Fruit fly (Drosophila melanogaster) whole organism, prepupa: ENCODE data around the gene Mer.

Experiments used
- CG10631 ChIP-seq: fragments of 200-800 bp; sonication (Bioruptor generic); optimal IDR thresholded peaks from 2 replicates; lab custom pipeline; 2016; ENCODE audit warnings: missing biosample characterization, missing genetic modification characterization
- CG10669 ChIP-seq: fragments of 200-800 bp; sonication (Bioruptor generic); optimal IDR thresholded peaks from 3 replicates; lab custom pipeline; 2018; ENCODE audit warnings: missing biosample characterization, mild to moderate bottlenecking, missing genetic modification characterization, moderate library complexity
- CG11294 ChIP-seq: fragments of 200-800 bp; sonication (Bioruptor generic); IDR thresholded peaks from 2 replicates; pipeline ENCODE4 v1.3.6; 2022; ENCODE audit warnings: missing biosample characterization, missing genetic modification characterization
- CG11762 ChIP-seq: fragments of 200-800 bp; sonication (Bioruptor generic); optimal IDR thresholded peaks from 3 replicates; lab custom pipeline; 2016; ENCODE audit warnings: missing biosample characterization, missing genetic modification characterization; ENCODE audit not compliant: insufficient read depth
- CG11902 ChIP-seq: fragments of 200-800 bp; sonication (Bioruptor generic); optimal IDR thresholded peaks from 3 replicates; lab custom pipeline; 2016; ENCODE audit warnings: missing biosample characterization, missing genetic modification characterization
- CG1621 ChIP-seq: fragments of 200-800 bp; sonication (Bioruptor generic); optimal IDR thresholded peaks from 3 replicates; lab custom pipeline; 2018; ENCODE audit warnings: missing biosample characterization, mild to moderate bottlenecking, missing genetic modification characterization
- CG4318 ChIP-seq: fragments of 200-800 bp; sonication (Bioruptor generic); optimal IDR thresholded peaks from 3 replicates; lab custom pipeline; 2017; ENCODE audit warnings: missing biosample characterization, mild to moderate bottlenecking, missing genetic modification characterization
- CG6163 ChIP-seq: fragments of 200-800 bp; sonication (Bioruptor generic); IDR thresholded peaks from 3 replicates; pipeline ENCODE4 v1.3.6; 2022; ENCODE audit warnings: missing biosample characterization, missing genetic modification characterization
- CG6276 ChIP-seq: fragments of 200-800 bp; sonication (Bioruptor generic); optimal IDR thresholded peaks from 2 replicates; lab custom pipeline; 2017; ENCODE audit warnings: missing biosample characterization, mild to moderate bottlenecking, missing genetic modification characterization
- CG6792 ChIP-seq: fragments of 200-800 bp; sonication (Bioruptor generic); optimal IDR thresholded peaks from 3 replicates; lab custom pipeline; 2016; ENCODE audit warnings: missing biosample characterization, missing genetic modification characterization
- CG6808 ChIP-seq: fragments of 200-800 bp; sonication (Bioruptor generic); optimal IDR thresholded peaks from 3 replicates; lab custom pipeline; 2017; ENCODE audit warnings: missing biosample characterization, missing genetic modification characterization, mild to moderate bottlenecking, moderate library complexity, missing genetic modification reagents
- CG7368 ChIP-seq: fragments of 200-800 bp; sonication (Bioruptor generic); optimal IDR thresholded peaks from 3 replicates; lab custom pipeline; 2016; ENCODE audit warnings: missing biosample characterization, missing genetic modification characterization
- CG8119 ChIP-seq: fragments of 200-800 bp; sonication (Bioruptor generic); IDR thresholded peaks from 3 replicates; pipeline ENCODE4 v1.3.6; 2022; ENCODE audit warnings: missing biosample characterization, missing genetic modification characterization
- CG8632 ChIP-seq: fragments of 200-800 bp; sonication (Bioruptor generic); optimal IDR thresholded peaks from 3 replicates; lab custom pipeline; 2016; ENCODE audit warnings: missing biosample characterization, missing genetic modification characterization
- Eip75B ChIP-seq: fragments of 200-800 bp; sonication (Bioruptor generic); optimal IDR thresholded peaks from 3 replicates; lab custom pipeline; 2016; ENCODE audit warnings: missing biosample characterization, missing genetic modification characterization
- Eip78C ChIP-seq: fragments of 200-800 bp; sonication (Bioruptor generic); peaks from one replicate; lab custom pipeline; 2016; ENCODE audit warnings: missing biosample characterization, missing genetic modification characterization
- Eip93F ChIP-seq: fragments of 200-800 bp; sonication (Bioruptor generic); optimal IDR thresholded peaks from 2 replicates; lab custom pipeline; 2016; ENCODE audit warnings: missing biosample characterization, mild to moderate bottlenecking, missing genetic modification characterization
- Ets96B ChIP-seq: fragments of 200-800 bp; optimal IDR thresholded peaks from 2 replicates; lab custom pipeline; 2019; ENCODE audit warnings: missing biosample characterization, mild to moderate bottlenecking, missing genetic modification characterization, moderate library complexity
- Hr39 ChIP-seq: fragments of 200-800 bp; sonication (Bioruptor generic); optimal IDR thresholded peaks from 2 replicates; lab custom pipeline; 2016; ENCODE audit warnings: missing biosample characterization, missing genetic modification characterization
- Hr4 ChIP-seq: fragments of 200-800 bp; sonication (Bioruptor generic); optimal IDR thresholded peaks from 3 replicates; lab custom pipeline; 2016; ENCODE audit warnings: missing biosample characterization, missing genetic modification characterization
- Met ChIP-seq: fragments of 200-800 bp; sonication (Bioruptor generic); optimal IDR thresholded peaks from 3 replicates; lab custom pipeline; 2016; ENCODE audit warnings: missing biosample characterization, missing genetic modification characterization
- OdsH ChIP-seq: fragments of 200-800 bp; sonication (Bioruptor generic); optimal IDR thresholded peaks from 3 replicates; lab custom pipeline; 2016; ENCODE audit warnings: missing biosample characterization, missing genetic modification characterization
- Smox ChIP-seq: fragments of 200-800 bp; sonication (Bioruptor generic); optimal IDR thresholded peaks from 3 replicates; lab custom pipeline; 2016; ENCODE audit warnings: missing biosample characterization, missing genetic modification characterization
- Sox102F ChIP-seq: fragments of 200-800 bp; sonication (Bioruptor generic); optimal IDR thresholded peaks from 2 replicates; lab custom pipeline; 2016; ENCODE audit warnings: missing biosample characterization, mild to moderate bottlenecking, missing genetic modification characterization
- Sox14 ChIP-seq: fragments of 200-800 bp; sonication (Bioruptor generic); optimal IDR thresholded peaks from 3 replicates; lab custom pipeline; 2016; ENCODE audit warnings: missing biosample characterization, missing genetic modification characterization
- achi ChIP-seq: fragments of 200-800 bp; sonication (Bioruptor generic); optimal IDR thresholded peaks from 3 replicates; lab custom pipeline; 2016; ENCODE audit warnings: missing biosample characterization, missing genetic modification characterization
- acj6 ChIP-seq: fragments of 200-800 bp; sonication (Bioruptor generic); optimal IDR thresholded peaks from 3 replicates; lab custom pipeline; 2016; ENCODE audit warnings: missing biosample characterization, missing genetic modification characterization
- cyc ChIP-seq: fragments of 200-800 bp; sonication (Bioruptor generic); optimal IDR thresholded peaks from 3 replicates; lab custom pipeline; 2016; ENCODE audit warnings: missing biosample characterization, missing genetic modification characterization
- dsx ChIP-seq: fragments of 200-800 bp; optimal IDR thresholded peaks from 3 replicates; lab custom pipeline; 2019; ENCODE audit warnings: missing biosample characterization, mild to moderate bottlenecking, missing genetic modification characterization, moderate library complexity; ENCODE audit not compliant: poor library complexity, severe bottlenecking
- esn ChIP-seq: fragments of 200-800 bp; sonication (Bioruptor generic); optimal IDR thresholded peaks from 2 replicates; lab custom pipeline; 2016; ENCODE audit warnings: missing biosample characterization, mild to moderate bottlenecking, missing genetic modification characterization, moderate library complexity
- fkh ChIP-seq: fragments of 200-800 bp; sonication (Bioruptor generic); optimal IDR thresholded peaks from 3 replicates; lab custom pipeline; 2017; ENCODE audit warnings: missing biosample characterization, mild to moderate bottlenecking, missing genetic modification characterization, moderate library complexity
- net ChIP-seq: fragments of 200-800 bp; sonication (Bioruptor generic); optimal IDR thresholded peaks from 3 replicates; lab custom pipeline; 2016; ENCODE audit warnings: missing biosample characterization, missing genetic modification characterization
- salr ChIP-seq, 2 experiments: fragments of 200-800 bp; sonication (Bioruptor generic); optimal IDR thresholded peaks; 3 replicates each; lab custom pipeline; 2016 to 2018; ENCODE audit warnings: missing biosample characterization in 2 of 2, missing genetic modification characterization in 2 of 2, mild to moderate bottlenecking in 1 of 2
- spab ChIP-seq: fragments of 200-800 bp; sonication (Bioruptor generic); optimal IDR thresholded peaks from 2 replicates; lab custom pipeline; 2017; ENCODE audit warnings: missing biosample characterization, mild to moderate bottlenecking, missing genetic modification characterization, missing genetic modification reagents
- topi ChIP-seq: fragments of 200-800 bp; sonication (Bioruptor generic); optimal IDR thresholded peaks from 3 replicates; lab custom pipeline; 2016; ENCODE audit warnings: missing biosample characterization, missing genetic modification characterization

Gene Mer

dm6 chrX:19665684-19666141 lies 27.6 kb downstream of the Mer start (continued):
- no peak for TF ChIP-seq CG10631 (GFP tag; lab: Kevin White, UChicago)
- peak; percentile 10 for TF ChIP-seq achi (GFP tag; lab: Kevin White, UChicago)
- TF ChIP-seq OdsH (GFP tag; lab: Kevin White, UChicago), result peak; percentile 23
- TF ChIP-seq CG7368 (GFP tag; lab: Kevin White, UChicago), result no peak
- TF ChIP-seq fkh, result no peak
- TF ChIP-seq CG1621 (tag; lab: Kevin White, UChicago), result peak; percentile 55
- peak; percentile 46 for TF ChIP-seq Sox14 (GFP tag; lab: Kevin White, UChicago)
- TF ChIP-seq CG6163 (GFP tag; lab: Robert Waterston, UW), result peak; percentile 58; the same call in 2 of the 3 replicates
- TF ChIP-seq Eip93F (GFP tag; lab: Kevin White, UChicago), result no peak
- TF ChIP-seq CG11902 (GFP tag; lab: Kevin White, UChicago), result peak; percentile 92
- TF ChIP-seq Eip75B (GFP tag; lab: Kevin White, UChicago), result peak; percentile 28
- TF ChIP-seq CG4318 (GFP tag; lab: Kevin White, UChicago), result no peak
- TF ChIP-seq Hr4 (GFP tag; lab: Kevin White, UChicago), result peak; percentile 23
- 0 out of 2 replicates have a peak, but pooled peaks have one; percentile 19 for TF ChIP-seq CG11294 (GFP tag; lab: Robert Waterston, UW)
- TF ChIP-seq Sox102F, result no peak
- peak; percentile 22 for TF ChIP-seq CG10669
- no peak for TF ChIP-seq CG6276 (GFP tag; lab: Kevin White, UChicago)
- TF ChIP-seq cyc (GFP tag; lab: Kevin White, UChicago), result peak; percentile 50
- peak; percentile 71 for TF ChIP-seq Eip78C
- TF ChIP-seq Smox (GFP tag; lab: Kevin White, UChicago), result peak; percentile 7
- peak; percentile 27 for TF ChIP-seq Met (GFP tag; lab: Kevin White, UChicago)
- peak; percentile 5 for TF ChIP-seq Ets96B
- TF ChIP-seq CG8632 (GFP tag; lab: Kevin White, UChicago), result no peak
- TF ChIP-seq spab (GFP tag; lab: Kevin White, UChicago), result no peak
- TF ChIP-seq Hr39 (GFP tag; lab: Kevin White, UChicago), result peak; percentile 50
- TF ChIP-seq net (GFP tag; lab: Kevin White, UChicago), result no peak
- peak; percentile 30 for TF ChIP-seq CG6792 (GFP tag; lab: Kevin White, UChicago)
- TF ChIP-seq CG8119, result 0 out of 3 replicates have a peak, but pooled peaks have one; percentile 27
- no peak for TF ChIP-seq CG11762 (GFP tag; lab: Kevin White, UChicago)
- TF ChIP-seq dsx (GFP tag; lab: Kevin White, UChicago), result peak; percentile 27
- TF ChIP-seq, all 60 proteins: peak for 38

DNA sequence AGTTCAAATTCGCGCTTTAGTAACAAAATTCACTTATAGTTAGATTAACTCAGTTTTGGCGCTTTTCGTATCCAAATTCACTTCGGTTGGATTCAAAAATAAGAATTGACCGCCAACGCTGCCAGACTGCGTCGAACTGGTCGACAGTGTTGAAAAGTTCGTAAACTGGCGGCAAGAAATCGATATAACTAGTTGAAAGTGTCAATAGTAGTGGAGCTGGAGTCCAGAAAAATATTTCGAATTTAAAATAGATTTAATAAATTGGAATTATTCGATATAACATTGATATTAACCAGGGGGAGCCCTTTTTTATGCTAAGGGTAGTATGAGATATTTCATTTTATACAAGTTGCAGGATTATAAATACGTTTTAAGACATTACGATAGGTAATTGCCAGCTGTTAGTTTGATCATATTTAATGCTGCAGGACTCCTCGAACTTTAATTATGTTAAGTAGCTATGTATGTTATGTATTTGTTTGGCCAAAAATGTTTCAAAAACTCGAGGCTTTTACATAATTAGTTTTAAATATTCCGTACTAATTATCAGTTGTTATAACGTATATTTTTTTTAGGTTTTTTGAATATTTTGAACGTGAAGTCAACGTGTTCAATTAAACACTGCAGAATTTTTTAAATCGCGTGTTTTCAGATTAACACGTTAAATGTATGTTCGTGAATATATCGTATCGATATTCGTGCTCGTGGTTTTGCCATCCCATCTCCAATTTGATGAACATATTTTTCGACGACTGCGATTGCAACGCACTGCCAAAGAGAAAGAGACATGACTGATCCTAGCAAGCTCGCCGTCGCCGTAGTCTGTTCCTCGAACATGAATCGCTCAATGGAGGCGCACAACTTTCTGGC lies 29.2 kb downstream of the Mer start, which contains the start of the genes CG14223 and Ssu72:
CG14223 (minus strand) TSS at position 113 of the 870 bp plus-strand sequence.
Ssu72 (plus strand) TSS at position 703 of the 870 bp plus-strand sequence.
- TF ChIP-seq Met (GFP tag; lab: Kevin White, UChicago) (peak; percentile 32), salr (GFP tag; optimal IDR thresholded peaks at IDR 0.05; lab: Kevin White, UChicago) (peak in 1 of 2 experiments; percentile 19), CG6808 (GFP tag; lab: Kevin White, UChicago) (no peak), Sox102F (no peak), fkh (no peak), Hr4 (GFP tag; lab: Kevin White, UChicago) (peak; percentile 4), topi (GFP tag; lab: Kevin White, UChicago) (peak; percentile 9), Eip78C (peak; percentile 32), esn (GFP tag; lab: Kevin White, UChicago) (peak; percentile 22), CG10631 (GFP tag; lab: Kevin White, UChicago) (peak; percentile 15), acj6 (GFP tag; lab: Kevin White, UChicago) (peak; percentile 14)
